Worm (Caenorhabditis elegans) whole organism, L4 larva: ENCODE measurements around the gene ZC84.7.

Experiments
- R02D3.7 ChIP-seq: fragments of 150-350 bp; sonication (generic microtip); optimal IDR thresholded peaks from 3 replicates; lab custom pipeline; 2014; ENCODE audit warnings: missing biosample characterization, missing genetic modification characterization
- Y75B8A.6 ChIP-seq: fragments of 200-800 bp; sonication (Bioruptor generic); IDR thresholded peaks from 2 replicates; pipeline ENCODE4 v1.3.6; 2022; ENCODE audit warnings: missing genetic modification reagents, missing genetic modification characterization, missing compliant biosample characterization
- aha-1 ChIP-seq: fragments of 150-350 bp; peaks from one replicate; lab custom pipeline; 2014; ENCODE audit warnings: missing biosample characterization, missing genetic modification characterization
- ceh-20 ChIP-seq: fragments of 200-800 bp; sonication (Bioruptor generic); IDR thresholded peaks from 2 replicates; pipeline ENCODE4 v1.3.6; 2022; ENCODE audit warnings: missing genetic modification reagents, missing genetic modification characterization, missing compliant biosample characterization
- ctbp-1 ChIP-seq: fragments of 200-800 bp; sonication (Bioruptor generic); IDR thresholded peaks from 2 replicates; pipeline ENCODE4 v1.3.6; 2022; ENCODE audit warnings: missing genetic modification reagents, missing genetic modification characterization, missing compliant biosample characterization
- daf-16 ChIP-seq, 3 experiments: sonication (generic microtip); optimal IDR thresholded peaks; 2 replicates each; lab custom pipeline; 2016 to 2017; ENCODE audit warnings: missing genetic modification characterization in 3 of 3, missing genetic modification reagents in 3 of 3, mild to moderate bottlenecking in 2 of 3, missing compliant biosample characterization in 2 of 3, missing biosample characterization in 1 of 3, moderate library complexity in 1 of 3
- dmd-8 ChIP-seq: fragments of 200-800 bp; sonication (Bioruptor generic); IDR thresholded peaks from 2 replicates; pipeline ENCODE4 v1.3.6; 2022; ENCODE audit warnings: missing genetic modification characterization, missing compliant biosample characterization
- dpl-1 ChIP-seq: fragments of 150-350 bp; optimal IDR thresholded peaks from 2 replicates; lab custom pipeline; 2014; ENCODE audit warnings: missing biosample characterization, missing genetic modification reagents, missing genetic modification characterization
- egl-27 ChIP-seq: sonication (generic microtip); optimal IDR thresholded peaks from 3 replicates; lab custom pipeline; 2017; ENCODE audit warnings: missing biosample characterization, missing genetic modification reagents, missing genetic modification characterization
- fos-1 ChIP-seq: fragments of 150-350 bp; optimal IDR thresholded peaks from 2 replicates; lab custom pipeline; 2014; ENCODE audit warnings: missing biosample characterization, missing genetic modification characterization
- hlh-11 ChIP-seq: fragments of 200-800 bp; sonication (Bioruptor generic); optimal IDR thresholded peaks from 2 replicates; lab custom pipeline; 2018; ENCODE audit warnings: mild to moderate bottlenecking, missing genetic modification characterization, missing compliant biosample characterization
- hmg-1.1 ChIP-seq: fragments of 200-800 bp; sonication (Bioruptor generic); IDR thresholded peaks from 2 replicates; pipeline ENCODE4 v1.3.6; 2022; ENCODE audit warnings: missing genetic modification reagents, missing genetic modification characterization, missing compliant biosample characterization
- jun-1 ChIP-seq: fragments of 150-350 bp; optimal IDR thresholded peaks from 2 replicates; lab custom pipeline; 2014; ENCODE audit warnings: missing biosample characterization, missing genetic modification reagents, missing genetic modification characterization
- lin-13 ChIP-seq: fragments of 150-350 bp; optimal IDR thresholded peaks from 2 replicates; lab custom pipeline; 2014; ENCODE audit warnings: missing biosample characterization, missing genetic modification reagents, missing genetic modification characterization
- lir-3 ChIP-seq: sonication (generic microtip); optimal IDR thresholded peaks from 2 replicates; lab custom pipeline; 2016; ENCODE audit warnings: mild to moderate bottlenecking, missing genetic modification characterization, missing compliant biosample characterization
- mes-2 ChIP-seq: sonication (generic microtip); optimal IDR thresholded peaks from 2 replicates; lab custom pipeline; 2016; ENCODE audit warnings: missing genotype, mild to moderate bottlenecking, missing genetic modification characterization, missing compliant biosample characterization; ENCODE audit not compliant: poor library complexity, severe bottlenecking
- nhr-11 ChIP-seq: fragments of 150-350 bp; optimal IDR thresholded peaks from 2 replicates; lab custom pipeline; 2014; ENCODE audit warnings: missing biosample characterization, missing genetic modification characterization
- nhr-28 ChIP-seq: fragments of 150-350 bp; optimal IDR thresholded peaks from 2 replicates; lab custom pipeline; 2014; ENCODE audit warnings: missing biosample characterization, missing genetic modification characterization
- nhr-48 ChIP-seq: sonication (generic microtip); optimal IDR thresholded peaks from 2 replicates; lab custom pipeline; 2016; ENCODE audit warnings: mild to moderate bottlenecking, missing genetic modification characterization, missing compliant biosample characterization
- sdz-12 ChIP-seq: fragments of 200-800 bp; sonication (Bioruptor generic); optimal IDR thresholded peaks from 2 replicates; lab custom pipeline; 2018; ENCODE audit warnings: mild to moderate bottlenecking, missing genetic modification characterization, missing compliant biosample characterization
- tra-1 ChIP-seq: fragments of 200-800 bp; sonication (Bioruptor generic); IDR thresholded peaks from 2 replicates; pipeline ENCODE4 v1.3.6; 2022; ENCODE audit warnings: missing genetic modification reagents, missing genetic modification characterization, missing compliant biosample characterization
- unc-130 ChIP-seq: sonication (generic microtip); optimal IDR thresholded peaks from 2 replicates; lab custom pipeline; 2016; ENCODE audit warnings: missing genetic modification reagents, missing genetic modification characterization, missing compliant biosample characterization
- unc-62 ChIP-seq, 3 experiments: fragments of 150-350 bp in 1 of 3; sonication (generic microtip); optimal IDR thresholded peaks in 2 of 3; peaks in 1 of 3; 1 replicate in 1 of 3; 2 replicates in 2 of 3; lab custom pipeline; 2014 to 2017; ENCODE audit warnings: missing biosample characterization in 3 of 3, missing genetic modification characterization in 3 of 3, missing genetic modification reagents in 3 of 3, missing genotype in 1 of 3
- zip-2 ChIP-seq: fragments of 150-350 bp; optimal IDR thresholded peaks from 2 replicates; lab custom pipeline; 2014; ENCODE audit warnings: missing biosample characterization, missing genetic modification characterization

ZC84.7 gene

DNA sequence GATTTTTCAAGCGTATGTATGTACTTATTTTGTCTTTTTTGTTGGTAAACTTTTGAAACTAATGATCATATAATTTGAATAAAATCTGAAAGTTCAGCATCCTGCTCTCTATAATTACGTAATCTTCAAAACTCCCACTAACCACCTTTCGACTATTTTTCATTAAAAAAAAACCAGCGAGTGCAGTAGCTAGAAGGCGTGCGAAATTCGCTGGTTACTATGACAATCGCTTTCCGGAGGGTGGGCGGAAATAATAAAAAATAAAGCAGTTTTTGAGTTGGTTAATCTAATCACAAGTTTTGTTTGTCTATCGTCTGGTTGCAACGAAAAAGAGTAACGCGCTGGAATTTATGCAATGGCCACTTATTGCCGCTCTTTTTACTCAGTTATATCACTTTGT, 31.1 kb upstream of the ZC84.7 start, which contains the start of gene irld-34:
TSS of gene irld-34 (plus strand) at position 301 of the 400 bp plus-strand sequence.
- TF ChIP-seq jun-1 (tag; lab: Kevin White, UChicago) (no peak), Y75B8A.6 (GFP tag; lab: Robert Waterston, UW) (no peak), dpl-1 (GFP tag; lab: Kevin White, UChicago) (no peak), ctbp-1 (GFP tag; lab: Robert Waterston, UW) (no peak), lir-3 (tag; lab: Kevin White, UChicago) (no peak), daf-16 (GFP tag; optimal IDR thresholded peaks at IDR 0.05; lab: Kevin White, UChicago) (no peak), daf-16 (tag; optimal IDR thresholded peaks at IDR 0.05; lab: Kevin White, UChicago) (no peak), tra-1 (GFP tag; lab: Robert Waterston, UW) (no peak)

DNA sequence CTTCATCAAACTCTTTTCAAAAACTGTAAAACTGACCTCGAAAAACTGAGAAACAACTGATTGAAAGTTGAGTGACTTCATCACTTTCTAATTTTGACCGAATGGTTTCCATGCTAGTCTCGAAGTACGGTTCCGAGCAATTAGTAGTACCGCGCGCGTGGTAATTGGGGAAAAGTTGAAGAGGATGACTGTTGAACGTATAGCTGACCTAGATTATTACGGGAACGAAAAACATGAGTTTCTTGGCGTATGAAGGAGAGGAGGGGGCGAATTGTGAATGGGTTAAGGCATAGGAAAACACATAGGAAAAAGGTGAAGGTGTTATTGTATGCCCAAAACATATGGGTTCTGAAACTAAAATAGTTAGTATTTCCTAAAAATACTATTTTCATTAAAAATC, 24.3 kb upstream of the ZC84.7 start, which contains the start of gene ptr-9:
TSS of gene ptr-9 (minus strand) at position 101 of the 400 bp plus-strand sequence.
- TF ChIP-seq mes-2 (tag; lab: Kevin White, UChicago) (no peak), zip-2 (tag; lab: Kevin White, UChicago) (no peak), egl-27 (tag; lab: Kevin White, UChicago) (no peak), R02D3.7 (tag; lab: Kevin White, UChicago) (no peak), unc-62 (GFP tag; optimal IDR thresholded peaks at IDR 0.05 in 1 of 2; lab: Kevin White, UChicago) (peak in 1 of 2 experiments; percentile 39), unc-62 (tag; optimal IDR thresholded peaks at IDR 0.05; lab: Kevin White, UChicago) (no peak)
- TF ChIP-seq, all 104 proteins: peak for 1

DNA sequence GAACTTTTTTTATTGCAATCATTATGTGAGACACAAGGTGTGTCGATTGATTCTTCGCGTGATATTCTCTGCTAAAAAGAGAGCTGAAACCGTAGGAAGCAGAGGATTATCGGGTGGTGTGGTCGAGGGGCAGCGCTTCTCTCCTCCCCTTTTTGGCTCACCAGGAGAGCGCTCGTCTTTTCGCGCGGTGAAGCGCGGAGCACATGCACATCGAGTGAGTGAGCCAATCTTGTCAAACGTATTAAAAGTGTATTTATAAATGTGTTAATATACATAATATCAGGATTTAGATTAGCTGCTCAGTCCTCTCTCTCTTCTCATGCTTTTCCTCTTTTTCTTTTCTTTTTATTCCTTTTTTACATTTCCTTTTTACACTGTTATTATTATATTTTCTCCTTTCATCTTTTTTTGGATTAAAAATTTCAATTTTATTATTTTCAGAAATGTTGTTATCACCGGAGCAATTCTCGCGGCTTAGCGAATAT, 23.1 kb upstream of the ZC84.7 start, which contains the start of gene dgk-3:
TSS of gene dgk-3 (plus strand) at position 435 of the 485 bp plus-strand sequence.
- TF ChIP-seq aha-1 (tag; lab: Kevin White, UChicago) (peak; percentile 58), dmd-8 (GFP tag; lab: Robert Waterston, UW) (no peak)

- TF ChIP-seq hlh-11 (tag; lab: Kevin White, UChicago) (no peak), unc-130 (no peak), ctbp-1 (GFP tag; lab: Robert Waterston, UW) (no peak), fos-1 (no peak), lin-13 (no peak), unc-62 (GFP tag; optimal IDR thresholded peaks at IDR 0.05 in 1 of 2; lab: Kevin White, UChicago) (peak in 1 of 2 experiments; percentile 27), unc-62 (tag; optimal IDR thresholded peaks at IDR 0.05; lab: Kevin White, UChicago) (no peak)
Measured at ce11 chrIII:9172702-9173101, 13.1 kb upstream of the ZC84.7 start, which contains the start of gene ina-1. Gene ina-1, minus strand, starts transcription at chrIII:9172802.

DNA sequence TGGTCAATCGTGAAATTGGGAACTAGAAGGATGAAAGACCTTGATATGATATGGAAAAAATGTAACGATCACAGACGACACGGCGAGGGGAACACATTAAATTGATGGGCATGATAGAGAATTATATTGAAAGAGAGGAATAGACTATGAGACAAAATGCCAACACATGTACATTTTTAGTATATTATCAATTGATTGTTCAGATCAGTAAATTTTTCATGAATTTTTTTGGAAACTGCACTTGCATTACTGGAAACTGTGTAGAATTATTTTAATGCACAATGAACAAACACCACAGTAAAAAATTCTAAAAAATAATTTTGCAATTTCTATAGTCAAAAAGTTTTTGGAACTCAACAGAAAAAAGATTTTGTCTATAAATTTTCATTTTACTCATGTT, 12.6 kb upstream of the ZC84.7 start:
- peak; percentile 36 for TF ChIP-seq aha-1 (tag; lab: Kevin White, UChicago)
- no peak for TF ChIP-seq nhr-11
- TF ChIP-seq sdz-12 (GFP tag; lab: Kevin White, UChicago) = no peak
- peak; percentile 33 for TF ChIP-seq nhr-28 (tag; lab: Kevin White, UChicago)

ce11 chrIII:9176008-9176407, 9.8 kb upstream of the ZC84.7 start:
- TF ChIP-seq hmg-1.1 (GFP tag; lab: Robert Waterston, UW) = 0 out of 2 replicates have a peak, but pooled peaks have one; percentile 14
- TF ChIP-seq nhr-48 (tag; lab: Kevin White, UChicago) = no peak
- peak; percentile 62 for TF ChIP-seq nhr-28 (tag; lab: Kevin White, UChicago)
- TF ChIP-seq, all 104 proteins: peak for 2

ce11 chrIII:9177874-9178273, 7.9 kb upstream of the ZC84.7 start:
- TF ChIP-seq ceh-20 (GFP tag; lab: Robert Waterston, UW) (no peak), unc-62 (GFP tag; optimal IDR thresholded peaks at IDR 0.05 in 1 of 2; lab: Kevin White, UChicago) (peak in 1 of 2 experiments; percentile 95), unc-62 (tag; optimal IDR thresholded peaks at IDR 0.05; lab: Kevin White, UChicago) (no peak)

ce11 chrIII:9181246-9181645, 4.6 kb upstream of the ZC84.7 start, which contains the start of gene tax-4:
Gene tax-4, plus strand, starts transcription at chrIII:9181546.
- TF ChIP-seq ctbp-1 (GFP tag; lab: Robert Waterston, UW) (no peak), unc-62 (GFP tag; optimal IDR thresholded peaks at IDR 0.05 in 1 of 2; lab: Kevin White, UChicago) (peak in 1 of 2 experiments; percentile 38), unc-62 (tag; optimal IDR thresholded peaks at IDR 0.05; lab: Kevin White, UChicago) (no peak)
